Fruit fly (Drosophila melanogaster): ENCODE results near the gene CG32641.
A peak's percentile ranks its signal among the peaks of the same experiment; 100 is the strongest.

Gene CG32641

dm6 chrX:13232406-13233195 is 48.3 kb downstream of the CG32641 start (continued):
- TF ChIP-seq crol (GFP tag; IDR thresholded peaks at IDR 0.05) (peak; percentile 49; the same call in 1 of the 2 replicates), CG7839 (tag; optimal IDR thresholded peaks at IDR 0.05) (peak; percentile 77), CG9727 (GFP tag; optimal IDR thresholded peaks at IDR 0.05) (peak; percentile 66), CG17912 (GFP tag; optimal IDR thresholded peaks at IDR 0.05) (peak; percentile 16), CG15269 (tag; optimal IDR thresholded peaks at IDR 0.05) (peak; percentile 80), Atf-2 (GFP tag; optimal IDR thresholded peaks at IDR 0.05) (peak; percentile 66), cad (GFP tag; optimal IDR thresholded peaks at IDR 0.05) (no peak), Blimp-1 (GFP tag; optimal IDR thresholded peaks at IDR 0.05) (peak; percentile 64), Hmr (GFP tag; optimal IDR thresholded peaks at IDR 0.05) (peak; percentile 72), NFAT (GFP tag; IDR thresholded peaks at IDR 0.05) (peak; percentile 53; the same call in 1 of the 2 replicates), CrebB (tag; optimal IDR thresholded peaks at IDR 0.05) (no peak), CG4854 (GFP tag; optimal IDR thresholded peaks at IDR 0.05) (peak; percentile 31), nau (GFP tag; optimal IDR thresholded peaks at IDR 0.05) (peak; percentile 37), CG7928 (GFP tag; optimal IDR thresholded peaks at IDR 0.05) (no peak), Neu2 (GFP tag; optimal IDR thresholded peaks at IDR 0.05; ENCODE audit: borderline replicate concordance) (no peak), CG7963 (GFP tag; IDR thresholded peaks at IDR 0.05; ENCODE audit: partially characterized antibody) (no peak), crc (GFP tag; optimal IDR thresholded peaks at IDR 0.05) (peak; percentile 44), CG10147 (GFP tag; optimal IDR thresholded peaks at IDR 0.05) (no peak), chn (GFP tag; optimal IDR thresholded peaks at IDR 0.05) (peak; percentile 44), CG4328 (GFP tag; optimal IDR thresholded peaks at IDR 0.05) (peak; percentile 17), lilli (GFP tag; optimal IDR thresholded peaks at IDR 0.05) (peak; percentile 63), Trl (optimal IDR thresholded peaks at IDR 0.05) (no peak), Trl (GFP tag; optimal IDR thresholded peaks at IDR 0.05) (peak; percentile 72), CG15601 (tag; optimal IDR thresholded peaks at IDR 0.05) (peak; percentile 52), odd (GFP tag; optimal IDR thresholded peaks at IDR 0.05) (peak; percentile 35), kay (GFP tag; optimal IDR thresholded peaks at IDR 0.05) (peak; percentile 8), pho (GFP tag; optimal IDR thresholded peaks at IDR 0.05) (peak; percentile 27), ind (GFP tag; optimal IDR thresholded peaks at IDR 0.05) (peak; percentile 75), B-H2 (GFP tag; optimal IDR thresholded peaks at IDR 0.05) (no peak), CG31365 (tag; optimal IDR thresholded peaks at IDR 0.05) (peak; percentile 19), CG10979 (tag; optimal IDR thresholded peaks at IDR 0.05) (peak; percentile 70), CG2202 (tag; optimal IDR thresholded peaks at IDR 0.05) (peak; percentile 38), onecut (GFP tag; IDR thresholded peaks at IDR 0.05) (peak; percentile 77), CHES-1-like (GFP tag; optimal IDR thresholded peaks at IDR 0.05) (peak; percentile 54), tio (GFP tag; optimal IDR thresholded peaks at IDR 0.05) (peak; percentile 24), CG18262 (tag; optimal IDR thresholded peaks at IDR 0.05) (peak; percentile 67), CG8359 (GFP tag; optimal IDR thresholded peaks at IDR 0.05; ENCODE audit: borderline replicate concordance) (peak; percentile 51), CG12769 (tag; optimal IDR thresholded peaks at IDR 0.05) (peak; percentile 88), Nf-YC (tag; optimal IDR thresholded peaks at IDR 0.05) (peak; percentile 25), CG6854 (GFP tag; optimal IDR thresholded peaks at IDR 0.05) (peak; percentile 19), eyg (GFP tag; optimal IDR thresholded peaks at IDR 0.05) (peak; percentile 31), dysf (GFP tag; IDR thresholded peaks at IDR 0.05) (peak; percentile 85), CG10321 (GFP tag; IDR thresholded peaks at IDR 0.05) (peak; percentile 34; the same call in 1 of the 2 replicates), CG18619 (GFP tag; optimal IDR thresholded peaks at IDR 0.05) (peak; percentile 61), CG10366 (GFP tag; IDR thresholded peaks at IDR 0.05) (peak; percentile 86), fd102C (GFP tag; optimal IDR thresholded peaks at IDR 0.05) (no peak), CG7372 (GFP tag; IDR thresholded peaks at IDR 0.05) (peak; percentile 74), Mrtf (GFP tag; IDR thresholded peaks at IDR 0.05) (peak; percentile 79), CG17361 (GFP tag; IDR thresholded peaks at IDR 0.05) (peak; percentile 88)

Measured in whole organism, embryonic.